Worm (Caenorhabditis elegans): Measurements from ENCODE around the gene Y102E9.5.

- TF ChIP-seq mbf-1 (tag; optimal IDR thresholded peaks at IDR 0.05) (no peak), ama-1 (optimal IDR thresholded peaks at IDR 0.05) (no peak), blmp-1 (tag; optimal IDR thresholded peaks at IDR 0.05; ENCODE audit: insufficient read depth) (no peak), ZK546.5 (tag; optimal IDR thresholded peaks at IDR 0.05) (no peak)
Observed at ce11 chrIII:6693285-6693684, 36.8 kb downstream of the Y102E9.5 start.

All from whole organism, L2 larva.